Worm (Caenorhabditis elegans) whole organism, L2 larva: ENCODE measurements around the gene C09E7.11.

ENCODE experiments used
- egl-27 ChIP-seq: sonication (generic microtip); optimal IDR thresholded peaks from 3 replicates; lab custom pipeline; 2017; ENCODE audit warnings: missing biosample characterization, missing genetic modification reagents, missing genetic modification characterization
- unc-39 ChIP-seq: fragments of 150-350 bp; optimal IDR thresholded peaks from 2 replicates; lab custom pipeline; 2014; ENCODE audit warnings: missing biosample characterization, missing genetic modification characterization
- unc-62 ChIP-seq: fragments of 150-350 bp; optimal IDR thresholded peaks from 2 replicates; lab custom pipeline; 2014; ENCODE audit warnings: missing biosample characterization, missing genetic modification reagents, missing genetic modification characterization

ce11 chrIII:6578505-6578904 is 47.3 kb downstream of the C09E7.11 start, which contains the start of gene F27B3.6:
- TF ChIP-seq unc-39 (tag; lab: Kevin White, UChicago) (no peak), egl-27 (tag; lab: Kevin White, UChicago) (no peak), unc-62 (GFP tag; lab: Kevin White, UChicago) (no peak)
